Fruit fly (Drosophila melanogaster) whole organism, embryonic: ENCODE data around the gene dbe.

Source experiments
- Ada2b ChIP-seq: fragments of 200-800 bp; sonication (Bioruptor generic); IDR thresholded peaks from 2 replicates; pipeline ENCODE4 v1.3.6; 2022; ENCODE audit warnings: missing biosample characterization, missing genetic modification characterization
- Adf1 ChIP-seq: fragments of 200-800 bp; sonication (Bioruptor generic); IDR thresholded peaks from 2 replicates; pipeline ENCODE4 v1.3.6; 2022; ENCODE audit warnings: missing biosample characterization, missing genetic modification characterization
- C15 ChIP-seq: fragments of 200-800 bp; sonication (Bioruptor generic); IDR thresholded peaks from 3 replicates; pipeline ENCODE4 v1.3.6; 2022; ENCODE audit warnings: missing biosample characterization, missing genetic modification characterization
- CG1024 ChIP-seq: fragments of 200-800 bp; sonication (Bioruptor generic); IDR thresholded peaks from 2 replicates; pipeline ENCODE4 v1.3.6; 2022; ENCODE audit warnings: missing biosample characterization, missing genetic modification characterization
- CG10979 ChIP-seq: fragments of 200-800 bp; sonication (Bioruptor generic); optimal IDR thresholded peaks from 2 replicates; lab custom pipeline; 2018; ENCODE audit warnings: missing biosample characterization, mild to moderate bottlenecking, missing genetic modification characterization, moderate library complexity
- CG11093 ChIP-seq: fragments of 200-800 bp; sonication (Bioruptor generic); IDR thresholded peaks from 3 replicates; pipeline ENCODE4 v1.3.6; 2022; ENCODE audit warnings: missing biosample characterization, missing genetic modification characterization
- CG13123 ChIP-seq: fragments of 200-800 bp; sonication (Bioruptor generic); optimal IDR thresholded peaks from 2 replicates; lab custom pipeline; 2016; ENCODE audit warnings: missing biosample characterization, missing genetic modification characterization
- CG14050 ChIP-seq: fragments of 200-800 bp; sonication (Bioruptor generic); IDR thresholded peaks from 3 replicates; pipeline ENCODE4 v1.3.6; 2022; ENCODE audit warnings: missing biosample characterization, missing genetic modification characterization
- CG14965 ChIP-seq: fragments of 200-800 bp; sonication (Bioruptor generic); optimal IDR thresholded peaks from 2 replicates; lab custom pipeline; 2016; ENCODE audit warnings: missing biosample characterization, missing genetic modification characterization, borderline replicate concordance
- CG16779 ChIP-seq: fragments of 200-800 bp; sonication (Bioruptor generic); IDR thresholded peaks from 2 replicates; pipeline ENCODE4 v1.3.6; 2022; ENCODE audit warnings: missing biosample characterization, missing genetic modification characterization
- CG18011 ChIP-seq: fragments of 200-800 bp; sonication (Bioruptor generic); optimal IDR thresholded peaks from 2 replicates; lab custom pipeline; 2017; ENCODE audit warnings: missing biosample characterization, missing genetic modification characterization, mild to moderate bottlenecking, moderate library complexity, missing genotype
- CG2199 ChIP-seq: fragments of 200-800 bp; sonication (Bioruptor generic); IDR thresholded peaks from 3 replicates; pipeline ENCODE4 v1.3.6; 2022; ENCODE audit warnings: missing biosample characterization, missing genetic modification characterization
- CG3995 ChIP-seq: fragments of 200-800 bp; sonication (Bioruptor generic); optimal IDR thresholded peaks from 3 replicates; lab custom pipeline; 2016; ENCODE audit warnings: missing biosample characterization, missing genetic modification characterization
- CG42726 ChIP-seq: fragments of 200-800 bp; sonication (Bioruptor generic); IDR thresholded peaks from 2 replicates; pipeline ENCODE4 v1.3.6; 2022; ENCODE audit warnings: missing biosample characterization, missing genetic modification characterization; ENCODE audit not compliant: partially characterized antibody
- CG4328 ChIP-seq: fragments of 200-800 bp; sonication (Bioruptor generic); optimal IDR thresholded peaks from 3 replicates; lab custom pipeline; 2017; ENCODE audit warnings: missing biosample characterization, missing genetic modification reagents, missing genetic modification characterization
- CG43689 ChIP-seq: fragments of 200-800 bp; sonication (Bioruptor generic); IDR thresholded peaks from 2 replicates; pipeline ENCODE4 v1.3.6; 2022; ENCODE audit warnings: missing biosample characterization, missing genetic modification characterization
- CG5180 ChIP-seq: fragments of 200-800 bp; sonication (Bioruptor generic); optimal IDR thresholded peaks from 3 replicates; lab custom pipeline; 2017; ENCODE audit warnings: missing biosample characterization, missing genetic modification characterization, mild to moderate bottlenecking, moderate library complexity, missing genetic modification reagents
- CG6683 ChIP-seq: fragments of 200-800 bp; sonication (Bioruptor generic); optimal IDR thresholded peaks from 2 replicates; lab custom pipeline; 2017; ENCODE audit warnings: missing biosample characterization, mild to moderate bottlenecking, missing genetic modification characterization, missing genetic modification reagents
- CTCF ChIP-seq: fragments of 200-800 bp; sonication (Bioruptor generic); optimal IDR thresholded peaks from 2 replicates; lab custom pipeline; 2017; ENCODE audit warnings: missing biosample characterization, mild to moderate bottlenecking, missing genetic modification characterization, moderate library complexity
- D19B ChIP-seq: fragments of 200-800 bp; sonication (Bioruptor generic); optimal IDR thresholded peaks from 2 replicates; lab custom pipeline; 2017; ENCODE audit warnings: missing biosample characterization, mild to moderate bottlenecking, missing genetic modification characterization
- Dip2 ChIP-seq: fragments of 200-800 bp; sonication (Bioruptor generic); IDR thresholded peaks from 2 replicates; pipeline ENCODE4 v1.3.6; 2022; ENCODE audit warnings: missing biosample characterization, missing genetic modification characterization
- Dip3 ChIP-seq: fragments of 200-800 bp; sonication (Bioruptor generic); optimal IDR thresholded peaks from 3 replicates; lab custom pipeline; 2016; ENCODE audit warnings: missing biosample characterization, missing genetic modification characterization
- Ets65A ChIP-seq: fragments of 200-800 bp; sonication (Bioruptor generic); peaks from one replicate; lab custom pipeline; 2016; ENCODE audit warnings: missing biosample characterization, missing genetic modification characterization
- H15 ChIP-seq: fragments of 200-800 bp; sonication (Bioruptor generic); IDR thresholded peaks from 3 replicates; pipeline ENCODE4 v1.3.6; 2022; ENCODE audit warnings: missing biosample characterization, missing genetic modification characterization
- HmgZ ChIP-seq: fragments of 200-800 bp; sonication (Bioruptor generic); optimal IDR thresholded peaks from 2 replicates; lab custom pipeline; 2018; ENCODE audit warnings: missing biosample characterization, mild to moderate bottlenecking, missing genetic modification characterization
- Hr78 ChIP-seq, 2 experiments: fragments of 200-800 bp in 1 of 2; fragments of >200 bp in 1 of 2; sonication (Bioruptor generic) in 1 of 2; optimal IDR thresholded peaks; 2 replicates each; lab custom pipeline; 2017 to 2019; ENCODE audit warnings: missing biosample characterization in 2 of 2, missing genetic modification characterization in 2 of 2, mild to moderate bottlenecking in 1 of 2, moderate library complexity in 1 of 2
- Mad ChIP-seq: fragments of 200-800 bp; sonication (Bioruptor generic); optimal IDR thresholded peaks from 2 replicates; lab custom pipeline; 2016; ENCODE audit warnings: missing biosample characterization, missing genetic modification characterization
- NC2β ChIP-seq: fragments of 200-800 bp; sonication (Bioruptor generic); optimal IDR thresholded peaks from 2 replicates; lab custom pipeline; 2016; ENCODE audit warnings: missing biosample characterization, missing genetic modification characterization
- Nf-YB ChIP-seq: fragments of 200-800 bp; sonication (Bioruptor generic); optimal IDR thresholded peaks from 3 replicates; lab custom pipeline; 2019; ENCODE audit warnings: missing biosample characterization, mild to moderate bottlenecking, missing genetic modification characterization, moderate library complexity
- PHDP ChIP-seq: fragments of 200-800 bp; sonication (Bioruptor generic); optimal IDR thresholded peaks from 3 replicates; lab custom pipeline; 2018; ENCODE audit warnings: missing biosample characterization, mild to moderate bottlenecking, missing genetic modification characterization, moderate library complexity
- YL-1 ChIP-seq: fragments of 200-800 bp; sonication (Bioruptor generic); optimal IDR thresholded peaks from 3 replicates; lab custom pipeline; 2017; ENCODE audit warnings: missing biosample characterization, mild to moderate bottlenecking, missing genetic modification characterization
- abd-A ChIP-seq: fragments of 200-800 bp; sonication (Bioruptor generic); optimal IDR thresholded peaks from 3 replicates; lab custom pipeline; 2019; ENCODE audit warnings: missing biosample characterization, mild to moderate bottlenecking, missing genetic modification characterization, moderate library complexity
- bcd ChIP-seq: fragments of 200-800 bp; sonication (Bioruptor generic); optimal IDR thresholded peaks from 2 replicates; lab custom pipeline; 2017; ENCODE audit warnings: missing biosample characterization, mild to moderate bottlenecking, missing genetic modification characterization
- chinmo ChIP-seq: fragments of 200-800 bp; sonication (Bioruptor generic); IDR thresholded peaks from 4 replicates; pipeline ENCODE4 v1.3.6; 2022; ENCODE audit warnings: missing biosample characterization, missing genetic modification characterization; ENCODE audit not compliant: partially characterized antibody
- ci ChIP-seq: fragments of 200-800 bp; sonication (Bioruptor generic); IDR thresholded peaks from 3 replicates; pipeline ENCODE4 v1.3.6; 2022; ENCODE audit warnings: missing biosample characterization, missing genetic modification characterization
- dati ChIP-seq: fragments of 200-800 bp; sonication (Bioruptor generic); IDR thresholded peaks from 2 replicates; pipeline ENCODE4 v1.3.6; 2022; ENCODE audit warnings: missing biosample characterization, missing genetic modification characterization
- hth ChIP-seq: fragments of >200 bp; optimal IDR thresholded peaks from 2 replicates; lab custom pipeline; 2017; ENCODE audit warnings: inconsistent platforms
- ind ChIP-seq: fragments of 200-800 bp; sonication (Bioruptor generic); optimal IDR thresholded peaks from 3 replicates; lab custom pipeline; 2016; ENCODE audit warnings: missing biosample characterization, missing genetic modification characterization
- mam ChIP-seq: fragments of 200-800 bp; sonication (Bioruptor generic); optimal IDR thresholded peaks from 3 replicates; lab custom pipeline; 2016; ENCODE audit warnings: missing biosample characterization, missing genetic modification characterization
- oc ChIP-seq: fragments of 200-800 bp; sonication (Bioruptor generic); optimal IDR thresholded peaks from 2 replicates; lab custom pipeline; 2018; ENCODE audit warnings: missing biosample characterization, mild to moderate bottlenecking, missing genetic modification characterization, moderate library complexity
- pfk ChIP-seq: fragments of 200-800 bp; sonication (Bioruptor generic); optimal IDR thresholded peaks from 2 replicates; lab custom pipeline; 2018; ENCODE audit warnings: missing biosample characterization, mild to moderate bottlenecking, missing genetic modification characterization, moderate library complexity
- prd ChIP-seq, 3 experiments: fragments of >200 bp in 2 of 3; fragments of 200-800 bp in 1 of 3; sonication (Bioruptor generic) in 1 of 3; optimal IDR thresholded peaks in 2 of 3; IDR thresholded peaks in 1 of 3; 2 replicates in 2 of 3; 3 replicates in 1 of 3; pipeline versions ENCODE4 v1.3.6 to Lab custom; 2017 to 2022; ENCODE audit warnings: missing biosample characterization in 1 of 3, missing genetic modification characterization in 1 of 3
- salm ChIP-seq: fragments of 200-800 bp; sonication (Bioruptor generic); optimal IDR thresholded peaks from 2 replicates; lab custom pipeline; 2018; ENCODE audit warnings: missing biosample characterization, mild to moderate bottlenecking, missing genetic modification characterization
- z ChIP-seq: fragments of 200-800 bp; sonication (Bioruptor generic); IDR thresholded peaks from 3 replicates; pipeline ENCODE4 v1.3.6; 2022; ENCODE audit warnings: missing biosample characterization, missing genetic modification characterization
- zen ChIP-seq: fragments of 200-800 bp; sonication (Bioruptor generic); optimal IDR thresholded peaks from 3 replicates; lab custom pipeline; 2018; ENCODE audit warnings: missing biosample characterization, mild to moderate bottlenecking, missing genetic modification characterization, moderate library complexity

dbe gene

DNA sequence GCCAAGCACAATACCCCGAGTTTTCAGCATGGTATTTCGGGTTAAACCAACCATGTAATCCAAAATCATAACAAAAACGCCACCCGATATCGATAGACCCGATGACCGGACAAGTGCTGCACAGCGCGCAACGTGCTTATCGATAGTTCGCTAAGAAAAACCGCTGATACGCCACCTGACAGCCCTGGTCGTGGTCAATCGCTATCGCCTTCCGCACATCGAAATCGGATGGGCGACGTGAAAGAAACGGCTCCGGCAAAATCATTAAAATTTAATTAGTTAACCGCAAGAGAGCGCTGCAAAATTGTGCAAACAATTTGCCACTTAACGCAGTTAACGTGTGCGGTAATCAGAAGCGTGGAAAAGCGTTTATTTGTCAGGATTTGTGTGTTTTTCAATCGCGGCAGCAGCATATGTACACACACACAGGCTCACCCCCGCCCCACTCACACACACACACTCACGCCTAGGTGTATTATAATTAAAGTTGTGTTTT is 43.8 kb downstream of the dbe start, which contains the start of the genes CG3862 and dock (continued):
- TF ChIP-seq CG43689 (GFP tag; lab: Robert Waterston, UW) (no peak), CG5180 (GFP tag; lab: Kevin White, UChicago) (no peak), hth (lab: Kevin White, UChicago) (no peak), CG6683 (peak; percentile 29), salm (tag; lab: Kevin White, UChicago) (no peak), Nf-YB (GFP tag; lab: Kevin White, UChicago) (peak; percentile 23), CG4328 (peak; percentile 25), z (GFP tag; lab: Robert Waterston, UW) (no peak), prd (optimal IDR thresholded peaks at IDR 0.05; lab: Kevin White, UChicago) (no peak), prd (GFP tag; IDR thresholded peaks at IDR 0.05; lab: Robert Waterston, UW) (peak; percentile 54), CG1024 (GFP tag; lab: Robert Waterston, UW) (no peak), H15 (GFP tag; lab: Robert Waterston, UW) (peak; percentile 33; the same call in 1 of the 3 replicates), ind (peak; percentile 39), CG13123 (GFP tag; lab: Kevin White, UChicago) (no peak), NC2β (GFP tag; lab: Kevin White, UChicago) (no peak), pfk (peak; percentile 12), zen (tag; lab: Kevin White, UChicago) (peak; percentile 75), Ets65A (GFP tag; lab: Kevin White, UChicago) (peak; percentile 83), CG2199 (GFP tag; lab: Robert Waterston, UW) (no peak), Ada2b (GFP tag; lab: Robert Waterston, UW) (no peak), oc (tag; lab: Kevin White, UChicago) (peak; percentile 56), CTCF (peak; percentile 66), Adf1 (GFP tag; lab: Robert Waterston, UW) (no peak), bcd (GFP tag; lab: Kevin White, UChicago) (peak; percentile 49), C15 (no peak), PHDP (tag; lab: Kevin White, UChicago) (peak; percentile 51), D19B (GFP tag; lab: Kevin White, UChicago) (no peak), YL-1 (GFP tag; lab: Kevin White, UChicago) (peak; percentile 86), CG18011 (GFP tag; lab: Kevin White, UChicago) (peak; percentile 37), mam (peak; percentile 56), HmgZ (tag; lab: Kevin White, UChicago) (peak; percentile 92), Dip3 (GFP tag; lab: Kevin White, UChicago) (no peak), abd-A (tag; lab: Kevin White, UChicago) (no peak), ci (GFP tag; lab: Robert Waterston, UW) (peak; percentile 77; the same call in 2 of the 3 replicates), CG10979 (peak; percentile 43), CG16779 (GFP tag; lab: Robert Waterston, UW) (no peak), dati (GFP tag; lab: Robert Waterston, UW) (no peak)

DNA sequence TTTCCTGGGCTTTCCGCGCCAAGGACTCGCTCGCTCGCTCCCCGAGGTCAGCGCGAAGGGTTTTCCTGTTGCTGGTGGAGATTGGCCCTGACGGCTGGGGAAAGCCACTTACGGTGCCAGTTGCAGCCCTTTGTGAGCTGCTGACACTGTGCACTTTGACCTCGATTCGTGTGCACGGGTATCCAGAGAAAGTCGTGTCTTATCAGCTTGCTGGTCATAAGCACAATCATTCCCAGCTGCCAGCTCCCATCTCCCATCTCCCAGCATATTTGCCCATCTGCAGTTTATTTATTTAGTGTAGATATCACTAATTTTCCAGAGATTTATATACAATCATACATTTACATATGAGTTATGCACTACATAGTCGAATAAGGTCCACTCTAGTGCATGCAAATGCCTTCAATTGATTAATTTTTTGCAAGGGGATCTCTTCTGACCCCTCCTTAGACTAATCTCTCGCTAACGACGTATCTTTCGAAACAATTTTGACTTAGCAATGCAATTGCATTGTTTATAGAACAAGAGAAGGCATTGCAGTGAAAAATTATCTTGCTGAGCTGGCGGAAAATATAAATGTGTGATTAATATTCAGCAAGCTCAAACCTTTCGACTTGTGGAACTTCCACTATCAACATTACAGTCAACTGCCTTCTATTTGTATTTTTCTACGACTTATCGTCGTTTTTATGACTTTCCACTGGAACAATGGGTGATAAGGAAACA is 47.5 kb downstream of the dbe start:
- TF ChIP-seq chinmo (GFP tag; lab: Robert Waterston, UW), result no peak
- TF ChIP-seq CG14050 (GFP tag; lab: Robert Waterston, UW), result no peak
- TF ChIP-seq HmgZ (tag; lab: Kevin White, UChicago), result no peak
- no peak for TF ChIP-seq Dip2 (GFP tag; lab: Robert Waterston, UW)
- TF ChIP-seq CG42726 (GFP tag; lab: Robert Waterston, UW), result 0 out of 2 replicates have a peak, but pooled peaks have one; percentile 48
- TF ChIP-seq CG11093 (GFP tag; lab: Robert Waterston, UW), result no peak
- no peak for TF ChIP-seq CG3995 (GFP tag; lab: Kevin White, UChicago)
- TF ChIP-seq Hr78 (GFP tag; optimal IDR thresholded peaks at IDR 0.05; lab: Kevin White, UChicago), result peak in 1 of 2 experiments; percentile 62
- no peak for TF ChIP-seq Mad (GFP tag; lab: Kevin White, UChicago)
- no peak for TF ChIP-seq CG14965 (GFP tag; lab: Kevin White, UChicago)
